Worm (Caenorhabditis elegans) whole organism, late embryonic: Measurements from ENCODE around the gene T25C12.3.

ENCODE experiments used
- ceh-48 ChIP-seq: sonication (generic microtip); optimal IDR thresholded peaks from 2 replicates; lab custom pipeline; 2016; ENCODE audit warnings: missing genetic modification characterization, inconsistent platforms, missing compliant biosample characterization
- che-1 ChIP-seq: sonication (generic microtip); optimal IDR thresholded peaks from 2 replicates; lab custom pipeline; 2016; ENCODE audit warnings: mild to moderate bottlenecking, missing genetic modification characterization, missing compliant biosample characterization
- pqm-1 ChIP-seq: sonication (generic microtip); optimal IDR thresholded peaks from 2 replicates; lab custom pipeline; 2016; ENCODE audit warnings: missing genetic modification characterization, missing compliant biosample characterization
- pros-1 ChIP-seq: fragments of 150-350 bp; optimal IDR thresholded peaks from 2 replicates; lab custom pipeline; 2014; ENCODE audit warnings: missing biosample characterization, missing genetic modification reagents, missing genetic modification characterization
- unc-55 ChIP-seq: sonication (generic microtip); optimal IDR thresholded peaks from 2 replicates; lab custom pipeline; 2017; ENCODE audit warnings: missing biosample characterization, missing genetic modification reagents, missing genetic modification characterization
- zip-5 ChIP-seq: sonication (generic microtip); optimal IDR thresholded peaks from 2 replicates; lab custom pipeline; 2016; ENCODE audit warnings: missing genetic modification characterization, missing compliant biosample characterization

ce11 chrX:11482134-11482533, 17.7 kb downstream of the T25C12.3 start:
- no peak for TF ChIP-seq unc-55 (GFP tag; lab: Kevin White, UChicago)
- no peak for TF ChIP-seq ceh-48 (tag; lab: Kevin White, UChicago)
- no peak for TF ChIP-seq pqm-1 (tag; lab: Kevin White, UChicago)
- no peak for TF ChIP-seq che-1 (tag; lab: Kevin White, UChicago)
- TF ChIP-seq pros-1 (tag; lab: Kevin White, UChicago): no peak
- no peak for TF ChIP-seq zip-5 (tag; lab: Kevin White, UChicago)
